Worm (Caenorhabditis elegans) whole organism, early embryonic: ENCODE measurements around the gene orc-5.

Experiments used
- B0310.2 ChIP-seq: sonication (generic microtip); optimal IDR thresholded peaks from 2 replicates; lab custom pipeline; 2016; ENCODE audit warnings: mild to moderate bottlenecking, missing genetic modification characterization, missing compliant biosample characterization
- F13C5.2 ChIP-seq: sonication (generic microtip); optimal IDR thresholded peaks from 2 replicates; lab custom pipeline; 2017; ENCODE audit warnings: mild to moderate bottlenecking, missing genetic modification characterization, inconsistent platforms, missing compliant biosample characterization
- aly-1 ChIP-seq: sonication (generic microtip); optimal IDR thresholded peaks from 2 replicates; lab custom pipeline; 2016; ENCODE audit warnings: missing genetic modification characterization, missing compliant biosample characterization
- ama-1 ChIP-seq: fragments of 150-350 bp; optimal IDR thresholded peaks from 2 replicates; lab custom pipeline; 2014
- ceh-13 ChIP-seq: fragments of 200-800 bp; sonication (Bioruptor generic); optimal IDR thresholded peaks from 2 replicates; lab custom pipeline; 2018; ENCODE audit warnings: mild to moderate bottlenecking, missing genetic modification characterization, missing compliant biosample characterization
- ceh-36 ChIP-seq: sonication (generic microtip); optimal IDR thresholded peaks from 2 replicates; lab custom pipeline; 2016; ENCODE audit warnings: missing genetic modification characterization, inconsistent platforms, missing compliant biosample characterization
- ets-7 ChIP-seq: sonication (generic microtip); optimal IDR thresholded peaks from 2 replicates; lab custom pipeline; 2016; ENCODE audit warnings: missing genotype, missing genetic modification characterization, missing compliant biosample characterization
- flt-1 ChIP-seq: fragments of 200-800 bp; sonication (Bioruptor generic); IDR thresholded peaks from 2 replicates; pipeline ENCODE4 v1.3.6; 2022; ENCODE audit warnings: missing genetic modification characterization, missing compliant biosample characterization
- hmbx-1 ChIP-seq: sonication (generic microtip); optimal IDR thresholded peaks from 2 replicates; lab custom pipeline; 2016; ENCODE audit warnings: mild to moderate bottlenecking, missing genetic modification characterization, missing compliant biosample characterization
- hmg-4 ChIP-seq: fragments of 200-800 bp; sonication (Bioruptor generic); optimal IDR thresholded peaks from 2 replicates; lab custom pipeline; 2018; ENCODE audit warnings: mild to moderate bottlenecking, missing genetic modification characterization, missing compliant biosample characterization
- hnd-1 ChIP-seq: sonication (generic microtip); optimal IDR thresholded peaks from 2 replicates; lab custom pipeline; 2016; ENCODE audit warnings: missing genetic modification characterization, missing compliant biosample characterization
- pes-1 ChIP-seq: fragments of 200-800 bp; sonication (Bioruptor generic); IDR thresholded peaks from 2 replicates; pipeline ENCODE4 v1.3.6; 2022; ENCODE audit warnings: missing genetic modification reagents, missing genetic modification characterization, missing compliant biosample characterization
- scrt-1 ChIP-seq: fragments of 200-800 bp; sonication (Bioruptor generic); IDR thresholded peaks from 2 replicates; pipeline ENCODE4 v1.3.6; 2022; ENCODE audit warnings: missing genetic modification characterization, missing compliant biosample characterization
- sea-1 ChIP-seq: fragments of 200-800 bp; sonication (Bioruptor generic); conservative IDR thresholded peaks from 2 replicates; pipeline ENCODE4 v1.3.6; 2022; ENCODE audit warnings: missing genetic modification characterization, missing compliant biosample characterization
- tbx-11 ChIP-seq: fragments of 200-800 bp; sonication (Bioruptor generic); IDR thresholded peaks from 2 replicates; pipeline ENCODE4 v1.3.6; 2022; ENCODE audit warnings: missing genetic modification characterization, missing compliant biosample characterization
- tbx-37 ChIP-seq: fragments of 200-800 bp; sonication (Bioruptor generic); conservative IDR thresholded peaks from 2 replicates; pipeline ENCODE4 v1.3.6; 2022; ENCODE audit warnings: missing genetic modification reagents, missing genetic modification characterization, missing compliant biosample characterization
- tra-4 ChIP-seq: sonication (generic microtip); optimal IDR thresholded peaks from 2 replicates; lab custom pipeline; 2017; ENCODE audit warnings: missing genetic modification characterization, missing compliant biosample characterization

The orc-5 gene

DNA sequence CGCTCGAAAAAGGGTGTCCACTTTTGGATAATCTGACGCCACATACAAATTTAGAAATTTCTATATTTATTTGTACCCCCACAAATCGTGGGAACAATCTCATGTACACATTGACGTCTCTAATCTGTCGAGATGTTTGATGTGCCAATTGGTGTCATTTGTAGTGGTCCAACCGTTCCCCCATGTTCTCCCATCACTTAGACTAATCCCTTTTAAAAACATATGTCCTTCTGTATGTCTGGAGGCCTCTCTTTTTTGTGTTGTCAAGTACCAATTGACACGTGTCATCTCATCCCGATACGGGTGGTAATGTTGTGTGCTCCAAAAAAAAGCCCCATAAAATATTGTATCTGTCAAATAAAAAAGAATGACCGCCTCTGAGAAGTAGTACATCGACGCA is 10.9 kb upstream of the orc-5 start:
- TF ChIP-seq aly-1 (no peak), ceh-36 (tag; lab: Kevin White, UChicago) (peak; percentile 6), ets-7 (tag; lab: Kevin White, UChicago) (no peak)

DNA sequence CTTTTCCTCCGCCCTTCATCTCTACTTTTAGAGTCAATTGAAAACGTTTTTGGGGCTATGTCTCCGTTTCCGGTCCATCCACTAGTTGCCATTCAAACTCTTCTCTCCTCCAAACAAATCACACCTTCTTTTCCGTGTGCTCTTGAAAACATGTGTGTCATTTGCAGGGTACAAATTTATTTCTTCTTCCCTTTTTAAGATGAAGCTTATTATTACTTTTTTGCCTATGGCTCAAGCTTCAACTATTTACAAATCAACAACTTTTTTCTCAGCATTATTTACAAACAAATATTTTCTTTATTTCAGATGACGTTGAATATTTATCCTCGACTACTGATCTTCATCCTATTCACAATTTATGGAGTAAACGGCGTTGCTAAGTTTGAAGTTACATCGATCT is 10.1 kb upstream of the orc-5 start, which contains the start of gene T25B9.3:
T25B9.3 (plus strand) TSS at position 301 of the 400 bp plus-strand sequence.
- TF ChIP-seq hmg-4 (GFP tag; lab: Kevin White, UChicago) = no peak
- no peak for TF ChIP-seq hmbx-1 (tag; lab: Kevin White, UChicago)
- TF ChIP-seq flt-1 (GFP tag; lab: Robert Waterston, UW) = no peak
- TF ChIP-seq aly-1 = no peak
- no peak for TF ChIP-seq sea-1
- TF ChIP-seq hnd-1 = no peak
- no peak for TF ChIP-seq pes-1 (GFP tag; lab: Robert Waterston, UW)
- no peak for TF ChIP-seq scrt-1

DNA sequence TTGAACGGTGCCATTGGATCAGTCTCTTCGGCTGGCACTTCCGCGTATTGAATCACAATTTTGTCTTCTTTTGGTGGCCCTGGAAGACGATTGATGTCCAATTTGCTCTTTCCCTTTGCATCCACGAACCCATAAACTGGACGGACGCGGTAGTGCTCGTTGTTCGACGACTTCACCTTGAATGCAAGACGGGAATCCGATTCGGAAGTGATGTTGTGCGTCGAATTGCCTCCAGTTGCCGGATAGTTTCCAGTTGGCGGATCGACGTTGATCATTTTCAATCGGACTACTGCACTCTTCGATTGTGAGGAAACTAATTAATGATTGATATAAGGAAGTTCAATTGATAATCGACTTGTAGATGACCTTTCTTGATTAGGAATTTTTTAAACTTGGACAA is 3.9 kb upstream of the orc-5 start, which contains the start of gene ssp-34:
ssp-34 (minus strand) TSS at position 275 of the 400 bp plus-strand sequence.
- TF ChIP-seq scrt-1 (no peak), ceh-13 (no peak), tbx-37 (no peak), hnd-1 (no peak), hmbx-1 (tag; lab: Kevin White, UChicago) (no peak), ceh-36 (tag; lab: Kevin White, UChicago) (no peak), pes-1 (GFP tag; lab: Robert Waterston, UW) (no peak), hmg-4 (GFP tag; lab: Kevin White, UChicago) (no peak), F13C5.2 (tag; lab: Kevin White, UChicago) (no peak), ama-1 (no peak), aly-1 (no peak)

DNA sequence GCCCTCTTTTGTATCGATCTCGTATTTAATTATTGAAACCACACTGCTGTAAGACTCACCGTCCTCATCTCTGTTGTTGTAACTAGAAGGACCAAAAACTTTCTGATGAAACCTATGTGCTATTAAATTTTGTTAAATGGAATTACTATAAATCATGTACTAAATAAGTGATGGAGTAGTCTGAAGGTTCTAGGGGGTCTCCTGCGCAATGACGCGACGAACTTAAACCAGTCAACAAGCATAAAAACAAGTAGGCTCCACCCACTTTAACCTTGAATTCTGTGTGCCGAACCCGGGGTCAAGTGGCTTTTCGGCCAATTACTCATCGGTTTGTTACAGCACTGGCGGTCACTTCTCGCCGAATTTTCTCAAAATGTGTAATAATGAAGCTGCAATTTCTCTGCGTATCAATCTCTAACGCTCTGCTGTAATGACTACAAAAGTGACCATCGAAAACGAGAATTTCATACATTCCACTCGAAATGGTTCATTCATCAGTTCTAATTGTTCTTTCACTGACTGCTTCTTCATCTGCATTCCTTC is 2.7 kb upstream of the orc-5 start, which contains the start of gene grl-21:
grl-21 (plus strand) TSS at position 464 of the 543 bp plus-strand sequence.
- TF ChIP-seq B0310.2 (tag; lab: Kevin White, UChicago) = no peak
- TF ChIP-seq ama-1 = peak; percentile 41

DNA sequence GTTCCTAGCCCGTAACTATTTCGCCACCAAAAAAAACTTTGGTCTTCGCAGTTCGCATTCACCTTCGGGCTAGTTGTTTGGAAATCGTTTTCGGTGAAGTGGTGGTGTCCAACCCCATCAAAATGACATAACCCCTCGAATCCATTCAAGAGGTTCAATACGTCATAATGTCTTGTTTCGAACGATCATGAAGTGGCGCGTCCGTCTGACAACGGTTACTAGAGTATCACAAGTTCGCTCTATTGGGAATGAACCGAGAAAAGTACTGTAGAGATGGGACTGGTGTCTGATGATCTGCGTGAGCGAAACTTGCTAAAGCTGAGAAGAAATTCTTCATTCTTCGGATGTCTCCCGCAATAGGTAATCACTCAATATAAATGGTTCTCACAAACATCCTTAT is 6.7 kb downstream of the orc-5 start, which contains the start of gene ZC168.2:
ZC168.2 (plus strand) TSS at position 301 of the 400 bp plus-strand sequence.
- no peak for TF ChIP-seq flt-1 (GFP tag; lab: Robert Waterston, UW)

DNA sequence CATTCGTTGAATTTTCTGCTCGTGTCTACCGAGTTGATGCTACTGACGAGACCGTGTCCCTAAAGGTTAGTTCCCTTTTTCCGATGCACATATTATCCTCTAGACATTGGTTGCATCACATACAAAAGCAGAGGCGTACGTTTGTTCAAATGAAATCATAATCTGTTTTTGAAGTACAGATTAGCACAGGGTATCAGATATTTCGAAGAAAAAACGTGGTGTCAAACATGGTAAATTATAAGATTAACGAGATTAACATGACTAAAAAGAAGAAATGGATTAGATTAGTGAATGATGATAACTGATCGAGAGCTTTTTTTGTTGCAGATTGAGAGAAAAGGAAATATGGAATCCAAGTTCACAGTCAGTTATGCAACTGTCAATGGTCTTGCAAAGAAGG is 15.5 kb downstream of the orc-5 start:
- no peak for TF ChIP-seq hnd-1
- no peak for TF ChIP-seq scrt-1
- no peak for TF ChIP-seq ama-1
- TF ChIP-seq tbx-37 = no peak
- no peak for TF ChIP-seq hmg-4 (GFP tag; lab: Kevin White, UChicago)
- TF ChIP-seq F13C5.2 (tag; lab: Kevin White, UChicago) = no peak
- TF ChIP-seq tra-4 (tag; lab: Kevin White, UChicago) = no peak
- TF ChIP-seq ets-7 (tag; lab: Kevin White, UChicago) = no peak

DNA sequence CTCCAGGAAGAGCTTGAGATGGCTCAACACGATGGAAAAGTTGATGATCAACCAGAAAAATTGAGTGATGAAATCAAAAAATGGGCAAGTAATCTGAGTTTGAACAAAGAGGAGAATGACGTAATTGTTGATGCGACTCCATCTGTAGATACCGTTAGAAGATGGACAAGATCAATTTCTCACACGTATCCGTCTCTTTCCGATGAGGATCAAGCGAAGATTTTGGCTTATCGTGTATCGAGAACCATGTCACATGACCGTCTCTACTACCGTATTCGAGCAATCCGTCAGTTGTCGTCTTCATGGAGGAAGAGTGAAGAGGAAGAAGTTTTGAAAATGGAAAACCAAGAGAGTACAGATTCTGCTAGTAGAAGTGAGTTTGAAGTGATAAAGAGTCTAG is 16.3 kb downstream of the orc-5 start:
- no peak for TF ChIP-seq ceh-36 (tag; lab: Kevin White, UChicago)
- no peak for TF ChIP-seq tra-4 (tag; lab: Kevin White, UChicago)
- no peak for TF ChIP-seq B0310.2 (tag; lab: Kevin White, UChicago)

DNA sequence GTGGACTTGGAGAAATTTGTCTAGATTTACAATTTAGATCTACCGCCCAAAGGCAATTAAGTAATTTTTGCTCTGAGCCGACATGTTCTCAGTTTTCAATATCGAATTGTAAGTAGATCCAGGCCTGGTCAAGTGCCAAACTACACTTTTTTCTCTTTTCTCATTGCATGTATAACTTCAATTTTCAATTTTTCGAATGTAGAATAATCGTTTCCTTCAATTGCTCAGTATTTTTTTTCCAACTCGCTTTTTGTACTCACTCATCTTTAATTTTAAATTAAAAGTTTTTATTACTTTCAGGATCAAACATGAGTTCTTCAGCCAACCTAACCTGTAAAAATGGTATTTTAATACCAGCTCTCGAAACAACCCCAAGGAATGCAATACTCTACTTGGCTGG is 18.0 kb downstream of the orc-5 start, which contains the start of gene ncx-3:
ncx-3 (plus strand) TSS at position 301 of the 400 bp plus-strand sequence.
- TF ChIP-seq F13C5.2 (tag; lab: Kevin White, UChicago) = no peak
- no peak for TF ChIP-seq flt-1 (GFP tag; lab: Robert Waterston, UW)
- TF ChIP-seq ama-1 = no peak
- no peak for TF ChIP-seq B0310.2 (tag; lab: Kevin White, UChicago)
- TF ChIP-seq hnd-1 = no peak
- no peak for TF ChIP-seq ceh-36 (tag; lab: Kevin White, UChicago)
- TF ChIP-seq hmbx-1 (tag; lab: Kevin White, UChicago) = no peak
- no peak for TF ChIP-seq aly-1
- no peak for TF ChIP-seq ets-7 (tag; lab: Kevin White, UChicago)
- no peak for TF ChIP-seq tbx-11 (GFP tag; lab: Robert Waterston, UW)

DNA sequence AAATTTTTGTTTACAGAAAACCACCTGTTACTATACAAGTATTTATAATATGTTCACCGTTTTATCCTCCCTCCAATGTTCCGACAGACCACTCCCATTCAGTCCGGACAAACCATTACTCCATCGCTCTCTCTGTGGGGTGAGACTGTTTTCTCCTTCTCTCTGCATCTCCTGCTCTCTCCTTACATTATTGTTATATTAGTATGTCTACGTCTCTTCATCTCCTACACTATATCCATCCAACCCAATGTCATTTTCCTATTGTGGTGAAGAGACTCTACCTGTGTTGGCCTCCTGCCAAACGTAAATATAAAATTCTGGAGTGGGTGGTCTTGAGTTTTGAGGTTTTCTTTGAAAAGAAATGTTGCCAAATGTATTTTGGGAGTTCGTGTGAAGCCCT is 19.8 kb downstream of the orc-5 start:
- TF ChIP-seq tra-4 (tag; lab: Kevin White, UChicago) (no peak), F13C5.2 (tag; lab: Kevin White, UChicago) (no peak), ceh-13 (no peak), pes-1 (GFP tag; lab: Robert Waterston, UW) (no peak), flt-1 (GFP tag; lab: Robert Waterston, UW) (no peak)

DNA sequence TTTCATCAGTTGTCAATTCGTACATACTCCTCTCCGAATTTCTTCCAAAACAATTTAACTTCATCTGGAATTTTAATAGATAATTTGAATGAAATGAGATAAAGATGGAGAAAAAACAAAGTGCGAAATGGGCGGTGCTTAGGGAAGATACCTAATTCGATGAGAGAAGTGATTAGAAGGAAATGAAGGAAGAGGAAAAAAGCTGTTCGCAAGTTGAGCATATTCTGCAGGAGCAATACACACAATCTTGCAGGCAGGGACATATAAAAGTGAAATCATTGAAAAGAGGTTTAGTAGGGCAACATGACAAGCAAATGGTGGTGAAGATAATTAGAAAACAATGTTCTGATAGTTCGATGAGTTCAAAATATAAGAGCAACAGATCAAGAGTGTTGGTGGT is 22.7 kb downstream of the orc-5 start, which contains the start of gene glb-21:
glb-21 (minus strand) TSS at position 66 of the 400 bp plus-strand sequence.
- TF ChIP-seq sea-1 (no peak), tbx-37 (no peak), F13C5.2 (tag; lab: Kevin White, UChicago) (no peak), hmg-4 (GFP tag; lab: Kevin White, UChicago) (no peak), hmbx-1 (tag; lab: Kevin White, UChicago) (no peak), ceh-13 (no peak), B0310.2 (tag; lab: Kevin White, UChicago) (no peak), flt-1 (GFP tag; lab: Robert Waterston, UW) (no peak), ama-1 (no peak), ceh-36 (tag; lab: Kevin White, UChicago) (no peak), ets-7 (tag; lab: Kevin White, UChicago) (no peak), aly-1 (no peak), hnd-1 (no peak), tra-4 (tag; lab: Kevin White, UChicago) (no peak), pes-1 (GFP tag; lab: Robert Waterston, UW) (no peak)
